Worm (Caenorhabditis elegans): ENCODE data around the gene chil-7.
"Not testable (repeated sequence)": the region's sequence is repeated elsewhere in the genome, so short reads cannot be mapped to it uniquely, and the experiment has no call there.

DNA sequence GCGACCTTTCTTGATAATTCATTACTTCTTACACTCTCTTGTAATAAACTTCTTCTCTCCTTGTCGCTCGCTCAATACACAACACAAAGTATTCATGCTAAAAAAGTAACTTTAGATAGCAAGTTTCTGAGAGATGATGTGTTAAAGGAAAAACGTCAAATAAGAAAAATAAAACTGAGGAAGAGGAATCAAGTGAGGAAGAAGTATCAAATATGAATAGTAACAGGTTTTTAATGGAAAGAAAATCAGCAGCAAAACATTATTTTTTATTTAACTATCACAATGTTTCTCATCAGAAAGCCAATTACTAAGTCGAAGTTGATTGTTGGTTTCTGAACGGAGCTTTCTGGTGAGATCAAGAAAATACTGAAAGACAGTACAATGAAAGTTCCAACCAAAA is 4.6 kb downstream of the chil-7 start, which contains the start of gene chil-1:
- not testable (repeated sequence) for TF ChIP-seq ztf-23 (GFP tag; IDR thresholded peaks at IDR 0.05); med-1 (GFP tag; optimal IDR thresholded peaks at IDR 0.05; ENCODE audit: insufficient read depth); klf-2 (GFP tag; conservative IDR thresholded peaks at IDR 0.05); T22C8.4 (GFP tag; IDR thresholded peaks at IDR 0.05); tab-1 (GFP tag; IDR thresholded peaks at IDR 0.05); flt-1 (GFP tag; IDR thresholded peaks at IDR 0.05); ztf-29 (GFP tag; IDR thresholded peaks at IDR 0.05); ref-1 (GFP tag; conservative IDR thresholded peaks at IDR 0.05)

All from whole organism, midembryonic.